Worm (Caenorhabditis elegans): ENCODE measurements around the gene col-161.

DNA sequence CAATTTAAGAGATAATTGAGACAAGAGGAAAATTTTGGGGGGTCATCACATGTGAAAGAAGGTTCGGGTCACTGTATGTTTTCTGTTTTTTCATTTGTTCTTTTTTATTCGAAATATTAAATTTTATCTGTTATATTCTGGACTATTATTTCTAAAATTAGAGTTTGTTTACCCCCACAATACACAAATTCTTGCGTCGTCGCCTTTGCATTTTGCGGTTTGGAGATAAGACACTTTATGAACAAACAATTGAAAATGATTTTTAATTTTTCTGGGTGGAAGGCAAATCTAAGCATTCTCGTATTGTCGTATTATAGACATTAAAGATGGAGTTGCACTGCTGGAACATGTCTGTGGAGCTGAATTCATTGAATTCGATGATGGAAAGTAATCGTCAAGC is 44.5 kb downstream of the col-161 start:
- TF ChIP-seq F39B2.1 (GFP tag; IDR thresholded peaks at IDR 0.05) (no peak), snpc-4 (GFP tag; optimal IDR thresholded peaks at IDR 0.05) (no peak), snpc-4 (tag; optimal IDR thresholded peaks at IDR 0.05) (no peak)
